Worm (Caenorhabditis elegans): ENCODE measurements around the gene W08G11.1.

DNA sequence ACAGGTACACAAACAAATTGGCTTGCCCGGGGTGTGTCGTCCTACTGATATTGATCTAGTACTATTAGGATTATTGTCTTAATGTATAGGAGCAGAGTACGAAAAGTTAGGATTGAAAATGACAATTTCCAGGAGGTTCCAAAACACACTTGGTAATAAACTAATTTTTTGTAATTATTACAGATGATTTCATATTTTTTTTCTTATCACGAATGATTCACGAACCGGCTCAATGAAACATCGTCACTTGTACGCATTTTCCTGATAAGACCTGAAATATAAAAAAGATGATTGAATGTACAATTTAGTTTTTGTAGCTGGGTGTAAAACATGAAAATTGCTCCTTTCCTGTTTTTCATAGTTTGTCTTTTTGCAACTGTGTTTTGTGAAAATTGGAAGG, 44.4 kb upstream of the W08G11.1 start, which contains the start of the genes C31A11.13 and oac-6:
- TF ChIP-seq ztf-11 (tag; optimal IDR thresholded peaks at IDR 0.05) (no peak), egl-43 (GFP tag; IDR thresholded peaks at IDR 0.05) (no peak), zfp-3 (GFP tag; conservative IDR thresholded peaks at IDR 0.05) (no peak), nhr-25 (tag; optimal IDR thresholded peaks at IDR 0.05; ENCODE audit: borderline replicate concordance, insufficient read depth) (no peak), dpl-1 (GFP tag; optimal IDR thresholded peaks at IDR 0.05) (no peak)

Measured in whole organism, L4 larva.